Worm (Caenorhabditis elegans) whole organism, L4 larva: Measurements from ENCODE around the gene Y77E11A.12.

ENCODE experiments used
- D1046.2 ChIP-seq: fragments of 200-800 bp; sonication (Bioruptor generic); IDR thresholded peaks from 2 replicates; pipeline ENCODE4 v1.3.6; 2022; ENCODE audit warnings: missing genetic modification characterization, missing compliant biosample characterization
- F10B5.3 ChIP-seq: sonication (generic microtip); optimal IDR thresholded peaks from 2 replicates; lab custom pipeline; 2016; ENCODE audit warnings: mild to moderate bottlenecking, missing genetic modification characterization, missing compliant biosample characterization
- F49E8.2 ChIP-seq: sonication (generic microtip); optimal IDR thresholded peaks from 2 replicates; lab custom pipeline; 2016; ENCODE audit warnings: missing compliant biosample characterization, mild to moderate bottlenecking, missing genetic modification characterization, borderline replicate concordance
- T26A8.4 ChIP-seq: fragments of 200-800 bp; sonication (Bioruptor generic); IDR thresholded peaks from 2 replicates; pipeline ENCODE4 v1.3.6; 2022; ENCODE audit warnings: missing genetic modification characterization, missing compliant biosample characterization
- aly-2 ChIP-seq: sonication (generic microtip); optimal IDR thresholded peaks from 2 replicates; lab custom pipeline; 2018; ENCODE audit warnings: missing biosample characterization, missing genetic modification characterization
- ama-1 ChIP-seq: fragments of 150-350 bp; optimal IDR thresholded peaks from 2 replicates; lab custom pipeline; 2014; ENCODE audit warnings: inconsistent platforms, mixed read lengths
- ceh-28 ChIP-seq: fragments of 150-350 bp; optimal IDR thresholded peaks from 2 replicates; lab custom pipeline; 2014; ENCODE audit warnings: missing biosample characterization, missing genetic modification reagents, missing genetic modification characterization
- daf-19 ChIP-seq: fragments of 200-800 bp; sonication (Bioruptor generic); conservative IDR thresholded peaks from 2 replicates; pipeline ENCODE4 v1.3.6; 2022; ENCODE audit warnings: missing genetic modification characterization, missing compliant biosample characterization
- duxl-1 ChIP-seq: sonication (generic microtip); optimal IDR thresholded peaks from 2 replicates; lab custom pipeline; 2016; ENCODE audit warnings: mild to moderate bottlenecking, missing genetic modification characterization, moderate library complexity, missing compliant biosample characterization; ENCODE audit not compliant: poor library complexity
- fkh-10 ChIP-seq: fragments of 150-350 bp; optimal IDR thresholded peaks from 2 replicates; lab custom pipeline; 2014; ENCODE audit warnings: missing biosample characterization, missing genetic modification reagents, missing genetic modification characterization
- hlh-11 ChIP-seq: fragments of 200-800 bp; sonication (Bioruptor generic); optimal IDR thresholded peaks from 2 replicates; lab custom pipeline; 2018; ENCODE audit warnings: mild to moderate bottlenecking, missing genetic modification characterization, missing compliant biosample characterization
- hmg-1.1 ChIP-seq: fragments of 200-800 bp; sonication (Bioruptor generic); IDR thresholded peaks from 2 replicates; pipeline ENCODE4 v1.3.6; 2022; ENCODE audit warnings: missing genetic modification reagents, missing genetic modification characterization, missing compliant biosample characterization
- lin-1 ChIP-seq: fragments of 200-800 bp; sonication (Bioruptor generic); IDR thresholded peaks from 2 replicates; pipeline ENCODE4 v1.3.6; 2022; ENCODE audit warnings: missing genetic modification reagents, missing genetic modification characterization, missing compliant biosample characterization
- lsy-2 ChIP-seq, 2 experiments: fragments of 150-350 bp in 1 of 2; sonication (generic microtip) in 1 of 2; optimal IDR thresholded peaks; 2 replicates each; lab custom pipeline; 2014 to 2017; ENCODE audit warnings: missing biosample characterization in 2 of 2, missing genetic modification characterization in 2 of 2
- mxl-3 ChIP-seq: fragments of 200-800 bp; sonication (Bioruptor generic); optimal IDR thresholded peaks from 2 replicates; lab custom pipeline; 2018; ENCODE audit warnings: mild to moderate bottlenecking, missing genetic modification characterization, missing compliant biosample characterization
- nhr-10 ChIP-seq: fragments of 150-350 bp; optimal IDR thresholded peaks from 2 replicates; lab custom pipeline; 2014; ENCODE audit warnings: missing biosample characterization, missing genetic modification characterization
- nhr-102 ChIP-seq: sonication (generic microtip); optimal IDR thresholded peaks from 2 replicates; lab custom pipeline; 2016; ENCODE audit warnings: mild to moderate bottlenecking, missing genetic modification characterization, moderate library complexity, missing compliant biosample characterization
- nhr-11 ChIP-seq: fragments of 150-350 bp; optimal IDR thresholded peaks from 2 replicates; lab custom pipeline; 2014; ENCODE audit warnings: missing biosample characterization, missing genetic modification characterization
- nhr-111 ChIP-seq: fragments of 200-800 bp; sonication (Bioruptor generic); optimal IDR thresholded peaks from 2 replicates; lab custom pipeline; 2018; ENCODE audit warnings: mild to moderate bottlenecking, missing genetic modification characterization, missing compliant biosample characterization
- nhr-237 ChIP-seq: sonication (generic microtip); optimal IDR thresholded peaks from 2 replicates; lab custom pipeline; 2017; ENCODE audit warnings: missing biosample characterization, missing genetic modification characterization
- nhr-25 ChIP-seq: sonication (generic microtip); optimal IDR thresholded peaks from 2 replicates; lab custom pipeline; 2017; ENCODE audit warnings: missing genetic modification characterization, mild to moderate bottlenecking, missing compliant biosample characterization, antibody characterized with exemption, moderate library complexity, borderline replicate concordance; ENCODE audit not compliant: insufficient read depth
- nhr-41 ChIP-seq: fragments of 200-800 bp; sonication (Bioruptor generic); IDR thresholded peaks from 2 replicates; pipeline ENCODE4 v1.3.6; 2022; ENCODE audit warnings: missing genetic modification reagents, missing genetic modification characterization, missing compliant biosample characterization
- nhr-76 ChIP-seq: fragments of 150-350 bp; optimal IDR thresholded peaks from 2 replicates; lab custom pipeline; 2014; ENCODE audit warnings: missing biosample characterization, missing genetic modification characterization
- rbr-2 ChIP-seq: sonication (generic microtip); optimal IDR thresholded peaks from 2 replicates; lab custom pipeline; 2016; ENCODE audit warnings: missing genotype, missing genetic modification characterization, missing compliant biosample characterization
- set-16 ChIP-seq: fragments of 200-800 bp; sonication (Bioruptor generic); IDR thresholded peaks from 2 replicates; pipeline ENCODE4 v1.3.6; 2022; ENCODE audit warnings: missing genetic modification reagents, missing genetic modification characterization, missing compliant biosample characterization
- snpc-1.2 ChIP-seq: fragments of 200-800 bp; sonication (Bioruptor generic); IDR thresholded peaks from 2 replicates; pipeline ENCODE4 v1.3.6; 2022; ENCODE audit warnings: missing genetic modification reagents, missing genetic modification characterization, missing compliant biosample characterization
- snpc-4 ChIP-seq: fragments of 150-350 bp; optimal IDR thresholded peaks from 2 replicates; lab custom pipeline; 2014; ENCODE audit warnings: missing biosample characterization, missing genetic modification characterization
- tag-97 ChIP-seq: fragments of 200-800 bp; sonication (Bioruptor generic); IDR thresholded peaks from 2 replicates; pipeline ENCODE4 v1.3.6; 2022; ENCODE audit warnings: missing genetic modification characterization, missing compliant biosample characterization
- tra-1 ChIP-seq: fragments of 200-800 bp; sonication (Bioruptor generic); IDR thresholded peaks from 2 replicates; pipeline ENCODE4 v1.3.6; 2022; ENCODE audit warnings: missing genetic modification reagents, missing genetic modification characterization, missing compliant biosample characterization
- unc-130 ChIP-seq: sonication (generic microtip); optimal IDR thresholded peaks from 2 replicates; lab custom pipeline; 2016; ENCODE audit warnings: missing genetic modification reagents, missing genetic modification characterization, missing compliant biosample characterization
- unc-39 ChIP-seq: sonication (generic microtip); optimal IDR thresholded peaks from 2 replicates; lab custom pipeline; 2017; ENCODE audit warnings: missing biosample characterization, missing genetic modification characterization
- zfp-3 ChIP-seq: fragments of 200-800 bp; sonication (Bioruptor generic); conservative IDR thresholded peaks from 2 replicates; pipeline ENCODE4 v1.3.6; 2022; ENCODE audit warnings: missing genetic modification reagents, missing genetic modification characterization, missing compliant biosample characterization
- ztf-11 ChIP-seq: fragments of 150-350 bp; optimal IDR thresholded peaks from 2 replicates; lab custom pipeline; 2014; ENCODE audit warnings: missing biosample characterization, missing genetic modification characterization

Gene Y77E11A.12

DNA sequence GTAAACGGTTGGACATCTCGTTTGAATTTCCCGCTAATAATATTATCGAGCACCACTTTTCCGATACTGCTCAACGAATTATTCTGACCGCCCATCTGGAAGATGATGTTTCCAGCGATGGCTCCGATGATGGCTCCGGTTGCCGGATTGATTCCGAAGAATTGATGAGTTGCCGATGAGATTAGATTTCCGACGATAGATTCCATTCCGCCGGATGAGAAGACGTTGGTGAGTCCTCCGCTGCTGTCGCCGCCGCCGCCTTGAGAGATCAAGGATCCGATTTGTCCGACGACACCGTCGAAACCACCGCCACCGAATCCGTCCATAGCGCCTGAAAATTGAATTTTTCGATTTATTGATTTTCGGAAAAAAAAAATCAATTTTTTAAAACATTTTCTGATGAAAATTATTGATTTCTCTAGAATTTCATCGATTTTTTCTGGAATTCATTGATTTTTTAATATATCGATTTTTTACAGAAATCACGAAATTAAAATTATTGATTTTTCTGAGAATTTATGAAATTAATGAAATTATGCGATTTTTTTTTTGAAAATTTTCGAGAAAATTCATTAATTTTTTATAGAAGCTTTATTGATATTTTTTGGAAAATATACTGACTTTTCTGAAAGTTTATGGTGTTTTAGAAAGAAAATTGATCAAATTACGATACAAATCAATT lies 30.8 kb downstream of the Y77E11A.12 start:
- TF ChIP-seq mxl-3 (GFP tag; lab: Kevin White, UChicago) (no peak), set-16 (peak; percentile 54), ceh-28 (tag; lab: Kevin White, UChicago) (peak; percentile 60)

DNA sequence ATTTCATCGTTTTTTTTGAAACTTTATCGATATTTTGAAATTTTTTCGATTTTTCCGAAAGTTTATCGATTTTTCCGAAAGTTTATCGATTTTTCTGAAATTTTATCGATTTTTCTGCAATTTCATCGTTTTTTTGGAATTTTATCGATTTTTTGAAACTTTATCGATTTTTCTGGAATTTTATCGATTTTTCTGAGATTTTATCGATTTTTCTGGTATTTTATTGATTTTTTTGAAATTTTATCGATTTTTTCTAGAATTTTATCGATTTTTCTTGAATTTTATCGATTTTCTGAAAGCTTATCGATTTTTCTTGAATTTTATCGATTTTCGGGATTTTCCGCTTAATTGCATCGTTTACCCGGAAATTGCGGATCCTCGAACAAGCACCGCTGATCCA lies 31.4 kb downstream of the Y77E11A.12 start:
- TF ChIP-seq nhr-10 (tag; lab: Kevin White, UChicago) (no peak), ceh-28 (tag; lab: Kevin White, UChicago) (peak; percentile 94)

DNA sequence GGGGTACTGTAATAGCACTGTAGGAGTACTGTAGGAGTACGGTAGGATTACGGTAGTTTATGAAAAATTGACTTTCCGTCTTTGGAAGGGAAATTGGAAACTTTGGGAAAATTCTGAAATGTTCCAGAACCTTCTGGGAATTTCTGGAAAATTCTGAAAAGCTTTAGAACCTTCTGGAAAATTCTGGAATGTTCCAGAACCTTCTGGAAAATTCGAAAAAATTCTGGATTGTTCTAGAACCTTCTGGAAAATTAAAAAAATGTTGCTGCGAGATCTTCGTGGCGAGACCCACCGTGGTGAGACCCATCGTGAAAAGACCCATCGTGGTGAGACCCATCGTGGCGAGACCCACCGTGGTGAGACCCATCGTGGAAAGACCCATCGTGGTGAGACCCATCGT lies 34.8 kb downstream of the Y77E11A.12 start:
- peak; percentile 62; the same call in 1 of the 2 replicates for TF ChIP-seq set-16

DNA sequence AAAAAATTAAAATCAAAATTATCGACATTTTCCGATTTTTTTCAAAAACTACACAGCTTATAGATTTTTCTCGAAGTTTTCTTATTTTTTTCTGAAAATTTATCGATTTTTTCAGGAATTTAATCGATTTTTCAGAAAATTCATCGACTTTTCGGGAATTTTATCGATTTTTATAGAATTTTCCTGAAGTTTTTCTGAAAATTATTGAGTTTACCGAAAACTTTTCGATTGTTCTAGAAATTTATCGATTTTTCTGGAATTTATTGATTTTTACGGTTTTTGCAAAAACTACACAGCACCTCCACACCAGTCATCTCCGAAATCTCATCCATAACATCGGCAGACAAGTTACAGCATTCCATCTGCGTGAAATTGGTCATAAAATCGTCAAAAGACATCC lies 37.3 kb downstream of the Y77E11A.12 start:
- TF ChIP-seq lin-1 (GFP tag; lab: Robert Waterston, UW): no peak
- no peak for TF ChIP-seq zfp-3 (GFP tag; lab: Robert Waterston, UW)
- 0 out of 2 replicates have a peak, but pooled peaks have one; percentile 12 for TF ChIP-seq hmg-1.1 (GFP tag; lab: Robert Waterston, UW)
- peak; percentile 74 for TF ChIP-seq ceh-28 (tag; lab: Kevin White, UChicago)
- TF ChIP-seq F49E8.2 (tag; lab: Kevin White, UChicago): no peak

DNA sequence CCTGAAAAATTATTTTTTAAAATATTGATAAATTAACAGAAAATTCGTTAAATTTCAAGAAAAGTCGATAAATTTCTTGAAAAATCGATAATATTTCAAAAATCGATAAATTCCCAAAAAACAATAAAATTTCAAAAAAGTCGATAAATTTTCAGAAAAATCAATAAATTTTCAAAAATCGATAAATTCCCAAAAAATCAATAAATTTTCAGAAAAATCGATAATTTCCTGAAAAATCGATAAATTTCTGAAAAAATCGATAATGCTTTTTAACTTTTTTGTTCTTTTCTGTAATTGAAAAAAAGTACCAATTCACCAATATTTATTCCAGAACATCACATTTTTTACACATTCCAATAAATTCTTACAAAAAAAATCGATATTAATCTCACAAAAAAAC lies 39.8 kb downstream of the Y77E11A.12 start:
- TF ChIP-seq daf-19 (GFP tag; lab: Robert Waterston, UW) (no peak), ceh-28 (tag; lab: Kevin White, UChicago) (peak; percentile 98)

DNA sequence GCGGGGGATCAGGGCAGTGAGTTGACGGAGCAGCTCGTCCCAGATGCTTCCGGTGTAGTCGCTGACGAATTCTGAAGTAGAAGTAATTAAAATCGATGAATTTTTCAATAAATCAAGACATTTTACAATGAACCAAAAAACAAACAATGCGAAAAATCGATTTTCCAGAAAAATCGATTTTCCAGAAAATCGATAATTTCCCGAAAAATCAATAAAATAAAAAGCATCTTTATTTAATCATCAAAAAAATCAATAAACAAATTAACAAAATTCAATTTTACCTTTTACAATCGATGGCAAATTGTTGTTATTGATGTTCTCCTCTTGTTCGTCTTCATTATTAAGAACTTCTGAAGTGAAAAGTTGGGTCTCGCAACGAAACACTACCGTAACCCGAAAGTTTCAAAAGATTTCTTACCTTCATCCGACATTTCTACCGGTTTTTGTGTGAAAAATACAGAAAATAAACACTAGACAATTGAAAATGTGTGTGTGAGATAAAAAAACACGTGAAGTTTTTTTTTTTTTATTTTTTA lies 40.3 kb downstream of the Y77E11A.12 start, which contains the start of gene clp-6:
Gene clp-6, minus strand, starts transcription at position 486 of the 536 bp plus-strand sequence.
- TF ChIP-seq nhr-111 (GFP tag; lab: Kevin White, UChicago) (no peak), ceh-28 (tag; lab: Kevin White, UChicago) (peak; percentile 94)

DNA sequence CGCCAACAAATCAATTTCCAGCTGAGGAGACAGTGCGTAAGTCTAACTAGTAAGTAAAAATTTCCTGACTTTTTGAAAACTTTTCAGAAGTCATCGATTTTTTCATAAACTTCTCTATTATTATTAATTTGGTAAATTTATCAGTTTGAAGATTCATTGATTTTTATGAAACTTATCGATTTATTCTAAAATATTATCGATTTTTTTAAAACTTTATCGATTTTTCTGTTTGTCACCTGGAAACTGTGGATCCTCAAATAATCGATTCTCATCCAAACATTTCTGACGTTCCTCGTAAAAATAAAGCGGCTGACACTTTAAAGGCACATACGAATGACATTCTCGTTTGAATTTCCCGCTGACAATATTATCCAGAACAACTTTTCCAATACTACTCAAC lies 40.9 kb downstream of the Y77E11A.12 start:
- TF ChIP-seq unc-130 (GFP tag; lab: Kevin White, UChicago) (no peak), ceh-28 (tag; lab: Kevin White, UChicago) (peak; percentile 75), rbr-2 (tag; lab: Kevin White, UChicago) (no peak), set-16 (no peak), D1046.2 (GFP tag; lab: Robert Waterston, UW) (no peak), nhr-41 (GFP tag; lab: Robert Waterston, UW) (no peak)

DNA sequence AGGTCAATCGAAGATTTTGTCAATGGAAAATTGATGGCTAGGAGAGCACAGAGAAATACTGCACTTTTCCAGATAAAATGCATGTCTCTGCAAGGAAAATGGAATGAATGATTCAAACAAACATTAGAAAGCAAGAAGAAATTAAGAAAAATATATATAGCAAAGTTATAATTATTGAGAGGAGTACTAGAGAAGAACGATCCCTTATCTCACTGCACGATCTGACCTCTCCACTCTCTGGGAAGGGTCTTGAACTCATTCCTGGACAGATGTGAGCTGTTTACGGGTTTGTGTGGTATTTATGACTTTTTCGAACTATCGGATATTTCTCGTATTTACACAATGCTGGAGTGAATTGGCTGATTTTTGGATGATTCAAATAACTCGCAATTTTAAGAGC lies 44.6 kb downstream of the Y77E11A.12 start, which contains the start of gene Y77E11A.23:
Gene Y77E11A.23, minus strand, starts transcription at position 107 of the 400 bp plus-strand sequence.
- TF ChIP-seq nhr-11 (no peak), ztf-11 (no peak), aly-2 (tag; lab: Kevin White, UChicago) (no peak), hlh-11 (no peak), fkh-10 (GFP tag; lab: Kevin White, UChicago) (no peak), nhr-237 (no peak), T26A8.4 (GFP tag; lab: Robert Waterston, UW) (no peak), snpc-4 (tag; lab: Kevin White, UChicago) (no peak), duxl-1 (tag; lab: Kevin White, UChicago) (no peak)

DNA sequence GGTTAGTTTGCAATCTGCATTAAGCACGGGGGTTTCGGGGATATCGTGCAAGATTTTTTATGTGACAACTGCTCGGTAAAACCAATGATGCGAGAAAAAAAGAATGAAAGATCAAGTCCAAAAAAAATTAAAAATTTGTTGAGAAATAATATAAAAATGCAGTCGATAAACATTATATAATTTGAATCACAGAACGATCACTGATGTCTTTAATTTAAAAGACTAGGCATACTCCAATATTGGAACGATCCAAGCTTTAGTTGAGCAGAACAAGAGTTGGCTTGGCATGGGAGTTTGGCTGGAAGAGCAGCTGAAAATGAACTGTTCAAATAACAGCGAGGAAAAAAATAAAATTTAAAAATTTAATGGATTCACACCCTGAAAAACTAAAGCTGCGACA lies 47.6 kb downstream of the Y77E11A.12 start, which contains the start of gene clec-171:
Gene clec-171, minus strand, starts transcription at position 101 of the 400 bp plus-strand sequence.
- TF ChIP-seq nhr-102 (tag; lab: Kevin White, UChicago) (no peak), ama-1 (lab: Kevin White, UChicago) (no peak), mxl-3 (GFP tag; lab: Kevin White, UChicago) (no peak), lsy-2 (tag; optimal IDR thresholded peaks at IDR 0.05; lab: Kevin White, UChicago) (no peak), snpc-1.2 (GFP tag; lab: Robert Waterston, UW) (no peak), unc-39 (tag; lab: Kevin White, UChicago) (no peak), nhr-25 (tag; lab: Kevin White, UChicago) (no peak), unc-130 (GFP tag; lab: Kevin White, UChicago) (no peak), tag-97 (GFP tag; lab: Robert Waterston, UW) (no peak), nhr-76 (no peak), tra-1 (GFP tag; lab: Robert Waterston, UW) (no peak), F10B5.3 (tag; lab: Kevin White, UChicago) (no peak)
